Worm (Caenorhabditis elegans) whole organism, late embryonic: Measurements from ENCODE around the gene kel-1.

Experiments
- ama-1 ChIP-seq: fragments of 150-350 bp; optimal IDR thresholded peaks from 2 replicates; lab custom pipeline; 2014
- ceh-22 ChIP-seq: sonication (generic microtip); optimal IDR thresholded peaks from 2 replicates; lab custom pipeline; 2017; ENCODE audit warnings: missing biosample characterization, missing genetic modification characterization
- ceh-30 ChIP-seq: fragments of 150-350 bp; optimal IDR thresholded peaks from 2 replicates; lab custom pipeline; 2014; ENCODE audit warnings: missing biosample characterization, missing genetic modification characterization
- ceh-45 ChIP-seq: fragments of 200-800 bp; sonication (Bioruptor generic); IDR thresholded peaks from 2 replicates; pipeline ENCODE4 v1.3.6; 2022; ENCODE audit warnings: missing genetic modification reagents, missing genetic modification characterization, missing compliant biosample characterization
- ceh-48 ChIP-seq: sonication (generic microtip); optimal IDR thresholded peaks from 2 replicates; lab custom pipeline; 2016; ENCODE audit warnings: missing genetic modification characterization, inconsistent platforms, missing compliant biosample characterization
- che-1 ChIP-seq: sonication (generic microtip); optimal IDR thresholded peaks from 2 replicates; lab custom pipeline; 2016; ENCODE audit warnings: mild to moderate bottlenecking, missing genetic modification characterization, missing compliant biosample characterization
- ets-4 ChIP-seq: sonication (generic microtip); optimal IDR thresholded peaks from 2 replicates; lab custom pipeline; 2016; ENCODE audit warnings: missing genetic modification characterization, missing compliant biosample characterization
- hlh-30 ChIP-seq: sonication (generic microtip); optimal IDR thresholded peaks from 2 replicates; lab custom pipeline; 2017; ENCODE audit warnings: antibody characterized with exemption, missing genetic modification characterization, missing compliant biosample characterization; ENCODE audit not compliant: insufficient read depth
- nhr-11 ChIP-seq: fragments of 150-350 bp; optimal IDR thresholded peaks from 2 replicates; lab custom pipeline; 2014; ENCODE audit warnings: missing biosample characterization, missing genetic modification characterization
- syd-9 ChIP-seq: sonication (generic microtip); optimal IDR thresholded peaks from 2 replicates; lab custom pipeline; 2016; ENCODE audit warnings: mild to moderate bottlenecking, missing genetic modification characterization, moderate library complexity, missing compliant biosample characterization
- tbx-2 ChIP-seq: sonication (generic microtip); optimal IDR thresholded peaks from 2 replicates; lab custom pipeline; 2016; ENCODE audit warnings: missing genetic modification characterization, missing compliant biosample characterization
- unc-42 ChIP-seq: sonication (generic microtip); optimal IDR thresholded peaks from 2 replicates; lab custom pipeline; 2016; ENCODE audit warnings: missing genotype, missing genetic modification characterization, missing compliant biosample characterization

DNA sequence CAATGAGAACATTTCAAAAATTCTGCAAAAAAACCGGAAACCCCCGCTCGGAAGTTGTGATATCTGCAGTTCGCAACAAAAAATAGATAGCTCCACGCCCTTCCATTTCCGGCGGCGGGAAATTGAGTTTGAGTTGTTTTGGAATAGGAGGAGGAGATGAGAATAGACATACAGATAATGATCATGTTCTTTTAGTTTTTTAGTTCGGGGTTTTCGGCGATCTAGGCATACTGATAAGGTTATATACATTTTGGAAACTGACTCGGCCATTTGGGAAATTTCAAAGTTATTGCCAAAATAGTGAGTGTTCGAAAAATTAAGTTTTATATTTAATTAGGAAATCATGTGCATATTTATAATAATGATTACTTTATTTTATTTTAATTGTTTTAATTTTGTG, 45.1 kb downstream of the kel-1 start:
- TF ChIP-seq ceh-22 (tag; lab: Kevin White, UChicago) (no peak), ama-1 (lab: Kevin White, UChicago) (no peak), che-1 (no peak), syd-9 (tag; lab: Kevin White, UChicago) (no peak), ets-4 (tag; lab: Kevin White, UChicago) (no peak), hlh-30 (tag; lab: Kevin White, UChicago) (no peak), ceh-30 (no peak), tbx-2 (tag; lab: Kevin White, UChicago) (no peak), unc-42 (tag; lab: Kevin White, UChicago) (no peak), ceh-48 (no peak), nhr-11 (tag; lab: Kevin White, UChicago) (no peak), ceh-45 (GFP tag; lab: Robert Waterston, UW) (no peak)
